Fruit fly (Drosophila melanogaster): ENCODE measurements around the gene CG13088.

Gene CG13088

DNA sequence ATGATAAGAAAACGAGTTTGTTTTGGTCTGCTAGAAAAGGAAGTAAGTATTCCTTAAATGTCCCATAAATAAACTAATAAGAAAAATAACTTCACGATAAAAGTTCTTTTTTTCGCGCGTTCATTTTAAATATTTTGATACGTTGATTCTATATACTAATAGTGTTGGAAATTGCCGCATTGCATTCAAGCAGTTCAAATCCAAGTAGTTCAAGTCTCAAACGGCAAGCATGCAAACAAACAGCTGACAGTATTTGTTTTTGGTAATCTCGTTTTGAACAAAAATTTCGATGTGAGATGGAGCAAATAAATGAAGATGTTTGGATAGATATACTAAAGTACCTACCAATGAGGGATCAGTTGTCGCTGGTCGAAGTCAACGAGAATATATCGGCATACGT, at the start of gene CG13088:
CG13088 (plus strand) TSS at position 247 of the 400 bp plus-strand sequence.
- TF ChIP-seq CG33017 (tag; optimal IDR thresholded peaks at IDR 0.05) = no peak
- TF ChIP-seq CG1620 (GFP tag; optimal IDR thresholded peaks at IDR 0.05) = peak; percentile 67
- peak; percentile 31 for TF ChIP-seq CG14711 (tag; optimal IDR thresholded peaks at IDR 0.05)
- peak; percentile 42 for TF ChIP-seq ovo (GFP tag; optimal IDR thresholded peaks at IDR 0.05)
- peak; percentile 66 for TF ChIP-seq Mnt (GFP tag; optimal IDR thresholded peaks at IDR 0.05)
- TF ChIP-seq cnc (optimal IDR thresholded peaks at IDR 0.05) = no peak
- no peak for TF ChIP-seq Hr96 (GFP tag; optimal IDR thresholded peaks at IDR 0.05)
- no peak for TF ChIP-seq CG12768 (GFP tag; optimal IDR thresholded peaks at IDR 0.05)
- TF ChIP-seq cic (GFP tag; optimal IDR thresholded peaks at IDR 0.05) = no peak
- TF ChIP-seq Clk (GFP tag; optimal IDR thresholded peaks at IDR 0.05) = no peak
- TF ChIP-seq bab1 (GFP tag; optimal IDR thresholded peaks at IDR 0.05) = peak; percentile 42
- TF ChIP-seq CG11617 (GFP tag; optimal IDR thresholded peaks at IDR 0.05) = no peak
- TF ChIP-seq pad (GFP tag; optimal IDR thresholded peaks at IDR 0.05) = peak; percentile 48
- TF ChIP-seq Crg-1 (GFP tag; optimal IDR thresholded peaks at IDR 0.05) = peak; percentile 56
- no peak for TF ChIP-seq CG7045 (GFP tag; optimal IDR thresholded peaks at IDR 0.05)
- TF ChIP-seq tj (GFP tag; optimal IDR thresholded peaks at IDR 0.05) = no peak
- peak; percentile 68 for TF ChIP-seq CG7101 (tag; optimal IDR thresholded peaks at IDR 0.05)
- TF ChIP-seq CG5204 (GFP tag; optimal IDR thresholded peaks at IDR 0.05) = peak; percentile 39
- no peak for TF ChIP-seq kay (GFP tag; ENCODE audit: borderline replicate concordance)
- TF ChIP-seq toe (GFP tag; optimal IDR thresholded peaks at IDR 0.05) = peak; percentile 53

DNA sequence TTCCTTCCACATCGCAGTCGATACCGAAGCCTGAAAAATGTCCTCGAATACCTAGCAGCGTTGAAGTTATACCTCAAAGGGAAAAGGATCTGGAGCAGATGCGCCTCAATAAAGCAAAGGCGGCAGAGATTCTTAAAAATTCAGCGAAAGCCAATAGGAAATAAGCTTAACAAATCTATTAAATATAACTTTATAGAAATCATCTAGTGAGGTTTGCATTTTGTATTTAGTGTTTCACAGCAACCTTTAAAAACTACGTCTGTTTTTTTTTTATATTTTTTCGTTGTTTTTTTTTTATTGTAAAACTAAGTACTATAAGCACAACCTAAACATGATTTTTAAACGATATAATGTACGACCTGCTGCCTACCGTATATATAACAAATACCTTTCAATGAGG, 46.6 kb upstream of the CG13088 start, which contains the start of gene CG31897:
CG31897 (plus strand) TSS at position 301 of the 400 bp plus-strand sequence.
- TF ChIP-seq CG7045 (GFP tag; optimal IDR thresholded peaks at IDR 0.05) (no peak), tj (GFP tag; optimal IDR thresholded peaks at IDR 0.05) (no peak), CG33017 (tag; optimal IDR thresholded peaks at IDR 0.05) (no peak), CG12768 (GFP tag; optimal IDR thresholded peaks at IDR 0.05) (no peak), pad (GFP tag; optimal IDR thresholded peaks at IDR 0.05) (no peak), Clk (GFP tag; optimal IDR thresholded peaks at IDR 0.05) (no peak), toe (GFP tag; optimal IDR thresholded peaks at IDR 0.05) (no peak), Hr96 (GFP tag; optimal IDR thresholded peaks at IDR 0.05) (no peak), CG14711 (tag; optimal IDR thresholded peaks at IDR 0.05) (no peak), Crg-1 (GFP tag; optimal IDR thresholded peaks at IDR 0.05) (no peak), cnc (optimal IDR thresholded peaks at IDR 0.05) (no peak), cic (GFP tag; optimal IDR thresholded peaks at IDR 0.05) (no peak), CG1620 (GFP tag; optimal IDR thresholded peaks at IDR 0.05) (no peak), ovo (GFP tag; optimal IDR thresholded peaks at IDR 0.05) (no peak), bab1 (GFP tag; optimal IDR thresholded peaks at IDR 0.05) (no peak), CG11617 (GFP tag; optimal IDR thresholded peaks at IDR 0.05) (no peak)

DNA sequence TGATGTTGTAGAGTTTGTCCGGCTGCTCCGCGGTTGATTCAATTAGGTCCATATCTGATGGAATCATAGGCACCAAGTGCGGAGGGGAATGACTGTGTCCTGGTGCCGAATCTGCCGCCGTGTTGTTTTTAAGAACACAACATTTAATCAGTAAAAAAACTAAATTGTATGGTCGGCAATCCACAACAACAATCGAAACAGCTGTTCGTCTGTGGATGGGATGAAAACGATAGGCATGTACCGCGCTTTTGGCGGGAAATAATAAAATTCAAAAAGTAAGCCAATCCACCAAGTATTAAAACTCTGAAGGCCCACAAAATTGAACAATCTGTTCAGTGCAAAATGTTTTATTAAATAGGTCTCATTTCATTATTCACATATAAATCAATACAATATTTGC, 39.4 kb upstream of the CG13088 start, which contains the start of gene Aasdh:
Aasdh (minus strand) TSS at position 219 of the 400 bp plus-strand sequence.
- TF ChIP-seq CG7101 (tag; optimal IDR thresholded peaks at IDR 0.05) (no peak), Clk (GFP tag; optimal IDR thresholded peaks at IDR 0.05) (no peak), CG11617 (GFP tag; optimal IDR thresholded peaks at IDR 0.05) (no peak), tj (GFP tag; optimal IDR thresholded peaks at IDR 0.05) (no peak), cnc (optimal IDR thresholded peaks at IDR 0.05) (no peak), CG7045 (GFP tag; optimal IDR thresholded peaks at IDR 0.05) (no peak), CG33017 (tag; optimal IDR thresholded peaks at IDR 0.05) (no peak), CG12768 (GFP tag; optimal IDR thresholded peaks at IDR 0.05) (no peak), CG1620 (GFP tag; optimal IDR thresholded peaks at IDR 0.05) (no peak), kay (GFP tag; ENCODE audit: borderline replicate concordance) (no peak), Mnt (GFP tag; optimal IDR thresholded peaks at IDR 0.05) (no peak), CG5204 (GFP tag; optimal IDR thresholded peaks at IDR 0.05) (no peak), ovo (GFP tag; optimal IDR thresholded peaks at IDR 0.05) (no peak), CG14711 (tag; optimal IDR thresholded peaks at IDR 0.05) (no peak), toe (GFP tag; optimal IDR thresholded peaks at IDR 0.05) (no peak), pad (GFP tag; optimal IDR thresholded peaks at IDR 0.05) (no peak), cic (GFP tag; optimal IDR thresholded peaks at IDR 0.05) (no peak), bab1 (GFP tag; optimal IDR thresholded peaks at IDR 0.05) (no peak), Crg-1 (GFP tag; optimal IDR thresholded peaks at IDR 0.05) (no peak)

DNA sequence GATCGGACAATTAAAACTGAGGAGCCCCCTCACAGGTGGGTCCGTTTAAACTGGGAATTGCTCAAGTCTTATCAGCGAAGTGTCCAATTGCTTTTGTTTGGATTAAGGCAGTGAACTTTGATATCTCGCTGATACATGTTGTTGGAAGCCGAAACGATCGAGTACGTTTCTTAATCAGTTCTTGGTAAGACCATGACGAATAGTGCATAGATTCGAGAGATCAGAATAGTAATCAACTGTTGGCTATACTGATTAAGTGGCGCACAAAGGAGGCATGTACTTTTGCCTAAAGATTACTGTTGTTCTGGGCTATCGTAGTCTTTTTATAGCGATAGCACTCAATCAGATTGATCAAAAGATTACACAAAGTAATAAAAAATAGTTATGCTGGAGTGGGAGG, 37.3 kb upstream of the CG13088 start:
- TF ChIP-seq kay (GFP tag; ENCODE audit: borderline replicate concordance) = peak; percentile 83
- no peak for TF ChIP-seq CG7045 (GFP tag; optimal IDR thresholded peaks at IDR 0.05)
- TF ChIP-seq cic (GFP tag; optimal IDR thresholded peaks at IDR 0.05) = peak; percentile 41

DNA sequence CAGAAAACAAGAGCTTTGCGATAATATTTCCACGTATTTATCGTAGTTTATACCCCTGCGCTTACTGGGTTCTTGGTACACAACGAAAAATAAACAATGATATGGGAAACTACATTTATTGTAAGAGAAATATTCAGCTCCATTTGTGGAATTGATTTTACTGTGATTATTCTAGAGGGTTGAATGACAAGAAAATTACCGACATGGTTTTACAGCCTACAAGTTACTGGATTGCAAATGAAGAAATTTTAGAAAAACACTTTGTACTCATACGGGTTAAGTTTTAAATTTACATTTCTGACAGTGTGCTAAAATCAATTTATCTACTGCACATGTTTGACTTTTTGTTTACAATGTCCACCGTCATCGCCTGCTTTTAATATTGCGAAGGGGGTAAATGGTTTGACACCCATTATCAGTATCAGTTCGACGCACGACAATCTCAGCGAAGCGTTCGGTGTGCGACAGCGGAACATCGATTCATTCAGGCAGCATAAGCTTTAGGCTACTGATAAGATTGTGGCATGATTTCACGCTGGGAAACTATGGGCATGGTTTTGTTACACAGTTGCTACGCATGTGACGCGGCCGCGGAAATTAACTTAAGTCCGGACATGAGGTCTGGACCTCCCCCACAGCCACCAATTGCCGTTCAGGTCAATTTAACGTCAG, 26.9 kb upstream of the CG13088 start:
- TF ChIP-seq CG7101 (tag; optimal IDR thresholded peaks at IDR 0.05) (peak; percentile 18), kay (GFP tag; ENCODE audit: borderline replicate concordance) (no peak), cic (GFP tag; optimal IDR thresholded peaks at IDR 0.05) (no peak), CG11617 (GFP tag; optimal IDR thresholded peaks at IDR 0.05) (peak; percentile 4), CG7045 (GFP tag; optimal IDR thresholded peaks at IDR 0.05) (no peak), tj (GFP tag; optimal IDR thresholded peaks at IDR 0.05) (no peak), Mnt (GFP tag; optimal IDR thresholded peaks at IDR 0.05) (peak; percentile 32)

All from whole organism, adult.